Worm (Caenorhabditis elegans): ENCODE measurements around the gene sad-1.
A peak's percentile ranks its signal among the peaks of the same experiment; 100 is the strongest.

sad-1 gene

ce11 chrX:13511796-13512195 lies 11.3 kb upstream of the sad-1 start (continued):
- peak; percentile 59; the same call in 1 of the 2 replicates for TF ChIP-seq nhr-42 (GFP tag; IDR thresholded peaks at IDR 0.05)
- peak; percentile 83 for TF ChIP-seq lin-1 (GFP tag; IDR thresholded peaks at IDR 0.05)
- no peak for TF ChIP-seq unc-62 (GFP tag; optimal IDR thresholded peaks at IDR 0.05 in 1 of 2)
- TF ChIP-seq unc-62 (tag; optimal IDR thresholded peaks at IDR 0.05): no peak
- TF ChIP-seq nhr-102 (tag; optimal IDR thresholded peaks at IDR 0.05): peak; percentile 68
- TF ChIP-seq duxl-1 (tag; optimal IDR thresholded peaks at IDR 0.05; ENCODE audit: poor library complexity): peak; percentile 80
- TF ChIP-seq zfp-3 (GFP tag; conservative IDR thresholded peaks at IDR 0.05): 0 out of 2 replicates have a peak, but pooled peaks have one; percentile 42
- peak; percentile 73 to 91; a peak in 3 of 4 replicates for TF ChIP-seq madf-5 (GFP tag; IDR thresholded peaks at IDR 0.05)
- TF ChIP-seq F26F4.8 (GFP tag; conservative IDR thresholded peaks at IDR 0.05): peak; percentile 91
- TF ChIP-seq ceh-32 (tag; optimal IDR thresholded peaks at IDR 0.05; ENCODE audit: poor library complexity): no peak
- no peak for TF ChIP-seq nhr-25 (tag; optimal IDR thresholded peaks at IDR 0.05; ENCODE audit: borderline replicate concordance, insufficient read depth)
- peak; percentile 14 for TF ChIP-seq lin-13 (GFP tag; optimal IDR thresholded peaks at IDR 0.05)
- TF ChIP-seq lim-7 (GFP tag; IDR thresholded peaks at IDR 0.05): peak; percentile 93
- TF ChIP-seq nhr-11 (tag; optimal IDR thresholded peaks at IDR 0.05): peak; percentile 49
- TF ChIP-seq ceh-20 (GFP tag; IDR thresholded peaks at IDR 0.05): peak; percentile 83
- peak; percentile 55 for TF ChIP-seq hlh-11 (tag; optimal IDR thresholded peaks at IDR 0.05)
- no peak for TF ChIP-seq mdl-1 (tag; optimal IDR thresholded peaks at IDR 0.05)
- no peak for TF ChIP-seq lin-15B (tag; optimal IDR thresholded peaks at IDR 0.05)
- TF ChIP-seq ceh-82 (tag; optimal IDR thresholded peaks at IDR 0.05): no peak
- peak; percentile 68 for TF ChIP-seq rbr-2 (tag; optimal IDR thresholded peaks at IDR 0.05)
- no peak for TF ChIP-seq fos-1 (tag; optimal IDR thresholded peaks at IDR 0.05)
- no peak for TF ChIP-seq pqm-1 (tag; optimal IDR thresholded peaks at IDR 0.05)
- TF ChIP-seq snpc-1.2 (GFP tag; IDR thresholded peaks at IDR 0.05): peak; percentile 91
- TF ChIP-seq fkh-10 (GFP tag; optimal IDR thresholded peaks at IDR 0.05): no peak
- no peak for TF ChIP-seq daf-8 (GFP tag; IDR thresholded peaks at IDR 0.05)
- no peak for TF ChIP-seq set-16 (GFP tag; IDR thresholded peaks at IDR 0.05)
- TF ChIP-seq nhr-77 (tag; optimal IDR thresholded peaks at IDR 0.05): no peak
- TF ChIP-seq daf-16 (GFP tag; optimal IDR thresholded peaks at IDR 0.05): peak; percentile 37 to 89
- peak; percentile 65 for TF ChIP-seq daf-16 (tag; optimal IDR thresholded peaks at IDR 0.05)
- TF ChIP-seq aly-2 (tag; optimal IDR thresholded peaks at IDR 0.05): no peak
- peak; percentile 92 for TF ChIP-seq egl-43 (GFP tag; IDR thresholded peaks at IDR 0.05)
- TF ChIP-seq arid-1 (GFP tag; conservative IDR thresholded peaks at IDR 0.05): peak; percentile 81
- TF ChIP-seq D1046.2 (GFP tag; IDR thresholded peaks at IDR 0.05): peak; percentile 83; the same call in 1 of the 2 replicates
- peak; percentile 39 for TF ChIP-seq nhr-28 (tag; optimal IDR thresholded peaks at IDR 0.05)
- no peak for TF ChIP-seq ces-1 (GFP tag; optimal IDR thresholded peaks at IDR 0.05)
- TF ChIP-seq ztf-7 (tag; optimal IDR thresholded peaks at IDR 0.05): peak; percentile 36
- TF ChIP-seq zag-1 (tag; optimal IDR thresholded peaks at IDR 0.05): no peak
- TF ChIP-seq nhr-76 (tag; optimal IDR thresholded peaks at IDR 0.05): no peak
- no peak for TF ChIP-seq ama-1 (optimal IDR thresholded peaks at IDR 0.05)
- peak; percentile 21 for TF ChIP-seq dve-1 (tag; optimal IDR thresholded peaks at IDR 0.05; ENCODE audit: insufficient read depth)
- peak; percentile 83 for TF ChIP-seq T26A8.4 (GFP tag; IDR thresholded peaks at IDR 0.05)
- TF ChIP-seq T20F7.1 (GFP tag; optimal IDR thresholded peaks at IDR 0.05): peak; percentile 53
- no peak for TF ChIP-seq egl-27 (tag; optimal IDR thresholded peaks at IDR 0.05)
- TF ChIP-seq ceh-28 (tag; optimal IDR thresholded peaks at IDR 0.05): no peak
- TF ChIP-seq ztf-11 (tag; optimal IDR thresholded peaks at IDR 0.05): no peak
- TF ChIP-seq zip-2 (tag; optimal IDR thresholded peaks at IDR 0.05): peak; percentile 57
- peak; percentile 26 for TF ChIP-seq F37D6.2 (tag; optimal IDR thresholded peaks at IDR 0.05)
- TF ChIP-seq daf-19 (GFP tag; conservative IDR thresholded peaks at IDR 0.05): no peak
- peak; percentile 56; the same call in 1 of the 2 replicates for TF ChIP-seq ceh-44 (GFP tag; IDR thresholded peaks at IDR 0.05)
- TF ChIP-seq hif-1 (tag; optimal IDR thresholded peaks at IDR 0.05): peak in 1 of 2 experiments; percentile 51
- 0 out of 2 replicates have a peak, but pooled peaks have one; percentile 64 for TF ChIP-seq ZK337.2 (GFP tag; IDR thresholded peaks at IDR 0.05)
- peak; percentile 7 for TF ChIP-seq sdz-12 (GFP tag; optimal IDR thresholded peaks at IDR 0.05)
